Worm (Caenorhabditis elegans) whole organism, midembryonic: Measurements from ENCODE around the gene Y54G2A.28.

ENCODE experiments used
- T22C8.4 ChIP-seq: fragments of 200-800 bp; sonication (Bioruptor generic); IDR thresholded peaks from 2 replicates; pipeline ENCODE4 v1.3.6; 2022; ENCODE audit warnings: missing genetic modification characterization, missing compliant biosample characterization
- cog-1 ChIP-seq: sonication (generic microtip); optimal IDR thresholded peaks from 2 replicates; lab custom pipeline; 2016; ENCODE audit warnings: missing genetic modification characterization, missing compliant biosample characterization
- flt-1 ChIP-seq: fragments of 200-800 bp; sonication (Bioruptor generic); IDR thresholded peaks from 2 replicates; pipeline ENCODE4 v1.3.6; 2022; ENCODE audit warnings: missing genetic modification characterization, missing compliant biosample characterization
- klf-2 ChIP-seq: fragments of 200-800 bp; sonication (Bioruptor generic); conservative IDR thresholded peaks from 2 replicates; pipeline ENCODE4 v1.3.6; 2022; ENCODE audit warnings: missing genetic modification reagents, missing genetic modification characterization, missing compliant biosample characterization
- med-1 ChIP-seq: sonication (generic microtip); optimal IDR thresholded peaks from 2 replicates; lab custom pipeline; 2017; ENCODE audit warnings: missing genetic modification characterization, mild to moderate bottlenecking, missing compliant biosample characterization, antibody characterized with exemption, missing genetic modification reagents; ENCODE audit not compliant: insufficient read depth
- ref-1 ChIP-seq: fragments of 200-800 bp; sonication (Bioruptor generic); conservative IDR thresholded peaks from 2 replicates; pipeline ENCODE4 v1.3.6; 2022; ENCODE audit warnings: missing genetic modification reagents, missing genetic modification characterization, missing compliant biosample characterization
- tab-1 ChIP-seq: fragments of 200-800 bp; sonication (Bioruptor generic); IDR thresholded peaks from 2 replicates; pipeline ENCODE4 v1.3.6; 2022; ENCODE audit warnings: missing genetic modification characterization, missing compliant biosample characterization
- ztf-23 ChIP-seq: fragments of 200-800 bp; sonication (Bioruptor generic); IDR thresholded peaks from 2 replicates; pipeline ENCODE4 v1.3.6; 2022; ENCODE audit warnings: missing genetic modification reagents, missing genetic modification characterization, missing compliant biosample characterization
- ztf-29 ChIP-seq: fragments of 200-800 bp; sonication (Bioruptor generic); IDR thresholded peaks from 2 replicates; pipeline ENCODE4 v1.3.6; 2022; ENCODE audit warnings: missing genetic modification reagents, missing genetic modification characterization, missing compliant biosample characterization

Y54G2A.28 gene

ce11 chrIV:3014610-3015009 is 2.4 kb upstream of the Y54G2A.28 start:
- no peak for TF ChIP-seq klf-2 (GFP tag; lab: Robert Waterston, UW)
- TF ChIP-seq med-1 (GFP tag; lab: Kevin White, UChicago) = no peak
- no peak for TF ChIP-seq ztf-29 (GFP tag; lab: Robert Waterston, UW)
- no peak for TF ChIP-seq tab-1
- no peak for TF ChIP-seq ztf-23 (GFP tag; lab: Robert Waterston, UW)
- TF ChIP-seq ref-1 (GFP tag; lab: Robert Waterston, UW) = no peak
- TF ChIP-seq cog-1 (tag; lab: Kevin White, UChicago) = peak; percentile 40
- TF ChIP-seq T22C8.4 (GFP tag; lab: Robert Waterston, UW) = no peak
- 0 out of 2 replicates have a peak, but pooled peaks have one; percentile 8 for TF ChIP-seq flt-1 (GFP tag; lab: Robert Waterston, UW)

DNA sequence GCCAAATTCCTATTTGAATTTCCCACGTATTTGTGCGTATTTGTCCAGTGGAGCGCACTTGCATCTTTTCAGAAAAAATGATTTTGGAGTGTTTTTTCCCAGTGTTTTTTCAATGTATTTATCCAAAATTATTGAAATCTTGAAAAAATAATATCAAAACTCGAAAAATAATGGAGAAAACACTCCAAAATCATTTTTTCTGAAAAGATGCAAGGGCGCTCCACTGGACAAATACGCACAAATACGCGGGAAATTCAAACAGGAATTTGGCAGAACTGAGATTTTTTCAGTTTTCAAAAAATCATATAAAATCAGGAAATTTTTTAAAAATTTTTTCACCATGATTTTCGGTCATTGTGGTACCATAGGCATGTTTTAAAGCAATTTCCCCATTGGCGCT is 574 bp downstream of the Y54G2A.28 start:
- no peak for TF ChIP-seq T22C8.4 (GFP tag; lab: Robert Waterston, UW)
- TF ChIP-seq klf-2 (GFP tag; lab: Robert Waterston, UW) = no peak
- no peak for TF ChIP-seq flt-1 (GFP tag; lab: Robert Waterston, UW)
- no peak for TF ChIP-seq ref-1 (GFP tag; lab: Robert Waterston, UW)
- no peak for TF ChIP-seq ztf-29 (GFP tag; lab: Robert Waterston, UW)
- TF ChIP-seq ztf-23 (GFP tag; lab: Robert Waterston, UW) = no peak
- no peak for TF ChIP-seq cog-1 (tag; lab: Kevin White, UChicago)
- TF ChIP-seq med-1 (GFP tag; lab: Kevin White, UChicago) = no peak
- no peak for TF ChIP-seq tab-1

- TF ChIP-seq ztf-23 (GFP tag; lab: Robert Waterston, UW) = no peak
- TF ChIP-seq med-1 (GFP tag; lab: Kevin White, UChicago) = no peak
- no peak for TF ChIP-seq tab-1
- no peak for TF ChIP-seq ztf-29 (GFP tag; lab: Robert Waterston, UW)
- TF ChIP-seq cog-1 (tag; lab: Kevin White, UChicago) = no peak
- no peak for TF ChIP-seq flt-1 (GFP tag; lab: Robert Waterston, UW)
- TF ChIP-seq klf-2 (GFP tag; lab: Robert Waterston, UW) = no peak
- no peak for TF ChIP-seq T22C8.4 (GFP tag; lab: Robert Waterston, UW)
- TF ChIP-seq ref-1 (GFP tag; lab: Robert Waterston, UW) = no peak
Observed at ce11 chrIV:3008828-3009227, 3.4 kb downstream of the Y54G2A.28 start, which contains the start of gene Y54G2A.73. Y54G2A.73 (minus strand) TSS chrIV:3008892.

DNA sequence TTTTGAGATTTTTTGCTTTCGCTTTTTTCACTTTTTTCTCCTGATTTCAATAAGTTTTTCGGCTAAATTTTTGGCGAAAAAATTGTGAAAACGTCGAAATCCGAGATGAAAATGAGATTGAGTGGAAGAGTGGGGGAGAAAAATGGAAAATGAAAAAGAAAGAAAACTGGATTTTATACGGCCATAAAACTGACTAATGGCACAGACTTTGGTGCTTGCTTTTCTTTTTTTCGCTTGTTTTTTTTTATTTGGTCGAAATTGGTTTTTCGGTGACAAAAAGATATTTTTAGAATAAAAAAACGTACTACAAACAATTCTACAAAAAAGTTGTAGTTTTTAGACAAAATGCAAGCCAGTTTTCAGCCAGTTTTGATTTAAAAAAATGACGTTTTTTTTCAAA is 9.4 kb downstream of the Y54G2A.28 start:
- TF ChIP-seq ztf-23 (GFP tag; lab: Robert Waterston, UW) (no peak), klf-2 (GFP tag; lab: Robert Waterston, UW) (no peak), tab-1 (no peak), ztf-29 (GFP tag; lab: Robert Waterston, UW) (no peak), ref-1 (GFP tag; lab: Robert Waterston, UW) (no peak), med-1 (GFP tag; lab: Kevin White, UChicago) (no peak), T22C8.4 (GFP tag; lab: Robert Waterston, UW) (no peak), cog-1 (tag; lab: Kevin White, UChicago) (no peak), flt-1 (GFP tag; lab: Robert Waterston, UW) (no peak)

DNA sequence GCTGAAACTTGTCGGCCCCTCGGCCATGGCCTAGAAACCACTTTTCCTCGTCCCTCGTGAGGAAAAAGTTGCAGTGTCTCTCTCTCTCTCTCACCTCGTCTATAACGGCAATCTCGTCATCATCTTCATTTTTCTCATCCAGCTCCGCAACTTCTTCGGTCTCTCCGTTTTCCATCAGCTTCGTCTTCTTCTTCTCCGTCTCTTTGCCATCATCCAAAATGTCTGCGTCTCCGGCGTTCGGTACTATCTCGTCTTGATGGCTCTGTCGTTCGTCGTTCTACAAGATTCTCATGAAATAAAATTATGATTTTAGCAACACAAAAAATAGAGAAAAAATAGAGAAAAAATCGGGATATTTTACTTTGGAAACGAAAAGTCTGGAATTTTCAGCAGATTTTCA is 10.7 kb downstream of the Y54G2A.28 start:
- TF ChIP-seq klf-2 (GFP tag; lab: Robert Waterston, UW) (no peak), flt-1 (GFP tag; lab: Robert Waterston, UW) (no peak), ref-1 (GFP tag; lab: Robert Waterston, UW) (no peak)

DNA sequence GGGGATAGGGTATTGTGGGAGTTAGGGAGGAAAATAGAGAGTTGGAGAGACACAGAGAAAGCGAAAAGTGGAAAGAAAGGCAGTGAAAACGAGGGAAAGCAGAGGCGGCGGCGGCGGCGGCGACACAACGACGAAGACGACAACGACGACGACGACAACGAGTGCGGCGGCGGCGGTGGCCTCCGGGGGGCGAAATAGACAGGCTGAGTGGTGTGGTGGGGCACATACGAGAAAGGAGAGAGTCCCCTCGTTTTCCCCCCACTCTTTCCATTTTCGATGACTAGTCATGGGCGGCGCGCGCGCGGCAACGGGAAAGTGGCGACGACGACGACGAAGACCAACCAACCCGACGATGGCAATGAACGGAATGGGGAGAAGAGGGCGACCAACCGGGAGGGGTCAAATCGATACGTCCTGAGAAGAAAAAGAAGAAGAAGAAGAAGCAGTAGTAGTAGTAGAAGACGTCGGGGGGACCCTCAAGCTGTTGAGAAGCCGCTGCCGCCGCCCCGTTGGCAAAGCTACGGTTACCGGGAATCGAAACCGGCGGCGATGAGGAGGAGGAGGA is 13.5 kb downstream of the Y54G2A.28 start:
- TF ChIP-seq T22C8.4 (GFP tag; lab: Robert Waterston, UW) (no peak), cog-1 (tag; lab: Kevin White, UChicago) (peak; percentile 33), ztf-29 (GFP tag; lab: Robert Waterston, UW) (no peak; the same call in 1 of the 2 replicates), med-1 (GFP tag; lab: Kevin White, UChicago) (no peak), ztf-23 (GFP tag; lab: Robert Waterston, UW) (peak; percentile 58; the same call in 1 of the 2 replicates), klf-2 (GFP tag; lab: Robert Waterston, UW) (0 out of 2 replicates have a peak, but pooled peaks have one; percentile 13), flt-1 (GFP tag; lab: Robert Waterston, UW) (0 out of 2 replicates have a peak, but pooled peaks have one; percentile 8), tab-1 (no peak), ref-1 (GFP tag; lab: Robert Waterston, UW) (no peak)

- TF ChIP-seq ztf-29 (GFP tag; lab: Robert Waterston, UW) (no peak), flt-1 (GFP tag; lab: Robert Waterston, UW) (no peak), T22C8.4 (GFP tag; lab: Robert Waterston, UW) (no peak), tab-1 (0 out of 2 replicates have a peak, but pooled peaks have one; percentile 44), ztf-23 (GFP tag; lab: Robert Waterston, UW) (no peak)
Observed at ce11 chrIV:2997302-2997701, 14.9 kb downstream of the Y54G2A.28 start.

- TF ChIP-seq cog-1 (tag; lab: Kevin White, UChicago) (no peak), med-1 (GFP tag; lab: Kevin White, UChicago) (no peak), tab-1 (no peak), ztf-29 (GFP tag; lab: Robert Waterston, UW) (no peak), ztf-23 (GFP tag; lab: Robert Waterston, UW) (no peak), ref-1 (GFP tag; lab: Robert Waterston, UW) (no peak)
Observed at ce11 chrIV:2995372-2995771, 16.8 kb downstream of the Y54G2A.28 start, which contains the start of gene Y54G2A.26. Y54G2A.26 (minus strand) TSS chrIV:2995472.

ce11 chrIV:2994883-2995282 is 17.3 kb downstream of the Y54G2A.28 start:
- TF ChIP-seq tab-1 (no peak), flt-1 (GFP tag; lab: Robert Waterston, UW) (no peak), klf-2 (GFP tag; lab: Robert Waterston, UW) (no peak), ztf-29 (GFP tag; lab: Robert Waterston, UW) (no peak), med-1 (GFP tag; lab: Kevin White, UChicago) (no peak), cog-1 (tag; lab: Kevin White, UChicago) (no peak), ztf-23 (GFP tag; lab: Robert Waterston, UW) (no peak), T22C8.4 (GFP tag; lab: Robert Waterston, UW) (no peak), ref-1 (GFP tag; lab: Robert Waterston, UW) (no peak)
